Worm (Caenorhabditis elegans) whole organism, early embryonic: ENCODE data around the gene F56D6.21.

ENCODE experiments used
- B0310.2 ChIP-seq: sonication (generic microtip); optimal IDR thresholded peaks from 2 replicates; lab custom pipeline; 2016; ENCODE audit warnings: mild to moderate bottlenecking, missing genetic modification characterization, missing compliant biosample characterization
- ama-1 ChIP-seq: fragments of 150-350 bp; optimal IDR thresholded peaks from 2 replicates; lab custom pipeline; 2014
- ceh-13 ChIP-seq: fragments of 200-800 bp; sonication (Bioruptor generic); optimal IDR thresholded peaks from 2 replicates; lab custom pipeline; 2018; ENCODE audit warnings: mild to moderate bottlenecking, missing genetic modification characterization, missing compliant biosample characterization
- ceh-36 ChIP-seq: sonication (generic microtip); optimal IDR thresholded peaks from 2 replicates; lab custom pipeline; 2016; ENCODE audit warnings: missing genetic modification characterization, inconsistent platforms, missing compliant biosample characterization
- ets-7 ChIP-seq: sonication (generic microtip); optimal IDR thresholded peaks from 2 replicates; lab custom pipeline; 2016; ENCODE audit warnings: missing genotype, missing genetic modification characterization, missing compliant biosample characterization
- flt-1 ChIP-seq: fragments of 200-800 bp; sonication (Bioruptor generic); IDR thresholded peaks from 2 replicates; pipeline ENCODE4 v1.3.6; 2022; ENCODE audit warnings: missing genetic modification characterization, missing compliant biosample characterization
- hnd-1 ChIP-seq: sonication (generic microtip); optimal IDR thresholded peaks from 2 replicates; lab custom pipeline; 2016; ENCODE audit warnings: missing genetic modification characterization, missing compliant biosample characterization
- tra-4 ChIP-seq: sonication (generic microtip); optimal IDR thresholded peaks from 2 replicates; lab custom pipeline; 2017; ENCODE audit warnings: missing genetic modification characterization, missing compliant biosample characterization

DNA sequence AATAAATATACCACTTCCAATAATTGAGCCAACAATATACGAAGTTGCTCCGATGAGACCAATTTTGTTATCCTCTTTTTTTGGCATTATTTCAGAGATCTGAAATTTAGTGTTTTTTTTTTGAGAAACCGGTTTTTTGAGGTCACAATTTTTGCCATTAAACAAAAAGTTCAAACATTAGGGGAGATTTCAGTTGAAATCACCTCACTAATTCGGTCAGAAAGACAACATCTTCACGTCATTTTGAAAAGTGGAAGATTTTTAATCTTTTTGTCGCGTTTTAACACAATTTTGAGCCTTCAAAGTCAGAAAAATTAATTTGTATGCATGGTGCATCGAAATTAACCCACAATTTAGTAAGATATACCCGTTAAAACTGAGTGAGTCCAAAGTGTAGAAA, 39.8 kb upstream of the F56D6.21 start, which contains the start of gene aat-8:
- TF ChIP-seq ama-1 (no peak), flt-1 (GFP tag; lab: Robert Waterston, UW) (no peak), tra-4 (no peak), B0310.2 (tag; lab: Kevin White, UChicago) (no peak), hnd-1 (tag; lab: Kevin White, UChicago) (no peak), ets-7 (tag; lab: Kevin White, UChicago) (no peak), ceh-13 (no peak), ceh-36 (tag; lab: Kevin White, UChicago) (no peak)
